Fruit fly (Drosophila melanogaster) whole organism, embryonic: ENCODE data around the gene Helz.

Source experiments
- BEAF-32 ChIP-seq: fragments of 200-800 bp; sonication (Bioruptor generic); optimal IDR thresholded peaks from 3 replicates; lab custom pipeline; 2017; ENCODE audit warnings: missing biosample characterization, missing genetic modification characterization, mild to moderate bottlenecking, moderate library complexity, missing genetic modification reagents
- Bteb2 ChIP-seq: fragments of 200-800 bp; sonication (Bioruptor generic); optimal IDR thresholded peaks from 2 replicates; lab custom pipeline; 2016; ENCODE audit warnings: missing biosample characterization, missing genetic modification characterization
- CG10654 ChIP-seq: fragments of 200-800 bp; sonication (Bioruptor generic); optimal IDR thresholded peaks from 2 replicates; lab custom pipeline; 2016; ENCODE audit warnings: missing biosample characterization, missing genetic modification characterization
- CG11085 ChIP-seq: fragments of 200-800 bp; sonication (Bioruptor generic); IDR thresholded peaks from 2 replicates; pipeline ENCODE4 v1.3.6; 2022; ENCODE audit warnings: missing biosample characterization, missing genetic modification characterization
- CG11247 ChIP-seq: fragments of 200-800 bp; sonication (Bioruptor generic); IDR thresholded peaks from 2 replicates; pipeline ENCODE4 v1.3.6; 2022; ENCODE audit warnings: missing biosample characterization, missing genetic modification characterization
- CG11696 ChIP-seq: fragments of 200-800 bp; sonication (Bioruptor generic); IDR thresholded peaks from 2 replicates; pipeline ENCODE4 v1.3.6; 2022; ENCODE audit warnings: missing biosample characterization, missing genetic modification characterization
- CG12236 ChIP-seq: fragments of 200-800 bp; sonication (Bioruptor generic); optimal IDR thresholded peaks from 2 replicates; lab custom pipeline; 2016; ENCODE audit warnings: missing biosample characterization, missing genetic modification characterization
- CG12299 ChIP-seq: fragments of 200-800 bp; sonication (Bioruptor generic); optimal IDR thresholded peaks from 2 replicates; lab custom pipeline; 2018; ENCODE audit warnings: missing biosample characterization, mild to moderate bottlenecking, missing genetic modification characterization
- CG13624 ChIP-seq: fragments of 200-800 bp; sonication (Bioruptor generic); optimal IDR thresholded peaks from 2 replicates; lab custom pipeline; 2016; ENCODE audit warnings: missing biosample characterization, missing genetic modification characterization
- CG1603 ChIP-seq: fragments of 200-800 bp; sonication (Bioruptor generic); optimal IDR thresholded peaks from 2 replicates; lab custom pipeline; 2019; ENCODE audit warnings: missing biosample characterization, mild to moderate bottlenecking, missing genetic modification characterization, moderate library complexity
- CG16813 ChIP-seq: fragments of 200-800 bp; sonication (Bioruptor generic); IDR thresholded peaks from 3 replicates; pipeline ENCODE4 v1.3.6; 2022; ENCODE audit warnings: missing biosample characterization, missing genetic modification characterization; ENCODE audit not compliant: partially characterized antibody
- CG16815 ChIP-seq: fragments of 200-800 bp; sonication (Bioruptor generic); optimal IDR thresholded peaks from 3 replicates; lab custom pipeline; 2017; ENCODE audit warnings: missing biosample characterization, mild to moderate bottlenecking, missing genetic modification characterization
- CG17912 ChIP-seq: fragments of 200-800 bp; sonication (Bioruptor generic); optimal IDR thresholded peaks from 2 replicates; lab custom pipeline; 2018; ENCODE audit warnings: missing biosample characterization, mild to moderate bottlenecking, missing genetic modification characterization
- CG2120 ChIP-seq: fragments of 200-800 bp; sonication (Bioruptor generic); optimal IDR thresholded peaks from 3 replicates; lab custom pipeline; 2016; ENCODE audit warnings: missing biosample characterization, missing genetic modification characterization
- CG2875 ChIP-seq: fragments of 200-800 bp; sonication (Bioruptor generic); optimal IDR thresholded peaks from 2 replicates; lab custom pipeline; 2017; ENCODE audit warnings: missing biosample characterization, mild to moderate bottlenecking, missing genetic modification characterization, missing genetic modification reagents
- CG4854 ChIP-seq: fragments of 200-800 bp; sonication (Bioruptor generic); optimal IDR thresholded peaks from 2 replicates; lab custom pipeline; 2016; ENCODE audit warnings: missing biosample characterization, missing genetic modification characterization, inconsistent platforms
- CG5180 ChIP-seq: fragments of 200-800 bp; sonication (Bioruptor generic); optimal IDR thresholded peaks from 3 replicates; lab custom pipeline; 2017; ENCODE audit warnings: missing biosample characterization, missing genetic modification characterization, mild to moderate bottlenecking, moderate library complexity, missing genetic modification reagents
- CG5245 ChIP-seq: fragments of 200-800 bp; sonication (Bioruptor generic); optimal IDR thresholded peaks from 3 replicates; lab custom pipeline; 2016; ENCODE audit warnings: missing biosample characterization, missing genetic modification characterization
- CG8388 ChIP-seq: fragments of 200-800 bp; sonication (Bioruptor generic); optimal IDR thresholded peaks from 2 replicates; lab custom pipeline; 2019; ENCODE audit warnings: missing biosample characterization, mild to moderate bottlenecking, missing genetic modification characterization, moderate library complexity
- CG9215 ChIP-seq: fragments of 200-800 bp; sonication (Bioruptor generic); IDR thresholded peaks from 2 replicates; pipeline ENCODE4 v1.3.6; 2022; ENCODE audit warnings: missing biosample characterization, missing genetic modification characterization
- CG9817 ChIP-seq: fragments of 200-800 bp; sonication (Bioruptor generic); optimal IDR thresholded peaks from 2 replicates; lab custom pipeline; 2018; ENCODE audit warnings: missing biosample characterization, mild to moderate bottlenecking, missing genetic modification characterization, moderate library complexity
- D ChIP-seq, 2 experiments: fragments of 200-800 bp in 1 of 2; fragments of >200 bp in 1 of 2; sonication (Bioruptor generic) in 1 of 2; optimal IDR thresholded peaks; 2 replicates in 1 of 2; 3 replicates in 1 of 2; lab custom pipeline; 2017; ENCODE audit warnings: mild to moderate bottlenecking in 1 of 2, missing biosample characterization in 1 of 2, missing genetic modification characterization in 1 of 2, missing genetic modification reagents in 1 of 2
- D19A ChIP-seq: fragments of 200-800 bp; optimal IDR thresholded peaks from 3 replicates; lab custom pipeline; 2019; ENCODE audit warnings: missing biosample characterization, mild to moderate bottlenecking, missing genetic modification characterization, moderate library complexity
- Dfd ChIP-seq, 2 experiments: fragments of >200 bp; optimal IDR thresholded peaks; 2 replicates each; lab custom pipeline; 2017; ENCODE audit warnings: missing biosample characterization in 2 of 2, missing genetic modification characterization in 2 of 2
- Dref ChIP-seq: fragments of 200-800 bp; sonication (Bioruptor generic); IDR thresholded peaks from 2 replicates; pipeline ENCODE4 v1.3.6; 2022; ENCODE audit warnings: missing biosample characterization, missing genetic modification characterization
- MESR4 ChIP-seq: fragments of 200-800 bp; sonication (Bioruptor generic); optimal IDR thresholded peaks from 2 replicates; lab custom pipeline; 2018; ENCODE audit warnings: missing biosample characterization, mild to moderate bottlenecking, missing genetic modification characterization, moderate library complexity
- Mad ChIP-seq: fragments of 200-800 bp; sonication (Bioruptor generic); optimal IDR thresholded peaks from 2 replicates; lab custom pipeline; 2016; ENCODE audit warnings: missing biosample characterization, missing genetic modification characterization
- Myb ChIP-seq: fragments of 200-800 bp; sonication (Bioruptor generic); optimal IDR thresholded peaks from 2 replicates; lab custom pipeline; 2016; ENCODE audit warnings: missing biosample characterization, missing genetic modification characterization
- Spps ChIP-seq: fragments of 200-800 bp; sonication (Bioruptor generic); optimal IDR thresholded peaks from 2 replicates; lab custom pipeline; 2018; ENCODE audit warnings: missing biosample characterization, mild to moderate bottlenecking, missing genetic modification characterization
- bab2 ChIP-seq: fragments of 200-800 bp; sonication (Bioruptor generic); optimal IDR thresholded peaks from 2 replicates; lab custom pipeline; 2016; ENCODE audit warnings: missing biosample characterization, missing genetic modification characterization
- dati ChIP-seq: fragments of 200-800 bp; sonication (Bioruptor generic); IDR thresholded peaks from 2 replicates; pipeline ENCODE4 v1.3.6; 2022; ENCODE audit warnings: missing biosample characterization, missing genetic modification characterization
- esg ChIP-seq: fragments of 200-800 bp; sonication (Bioruptor generic); conservative IDR thresholded peaks from 2 replicates; pipeline ENCODE4 v1.3.6; 2022; ENCODE audit warnings: missing biosample characterization, missing genetic modification characterization
- gce ChIP-seq: fragments of 200-800 bp; sonication (Bioruptor generic); IDR thresholded peaks from 3 replicates; pipeline ENCODE4 v1.3.6; 2022; ENCODE audit warnings: missing biosample characterization, missing genetic modification characterization
- gcm ChIP-seq: fragments of 200-800 bp; sonication (Bioruptor generic); optimal IDR thresholded peaks from 2 replicates; lab custom pipeline; 2019; ENCODE audit warnings: missing biosample characterization, mild to moderate bottlenecking, missing genetic modification characterization, moderate library complexity
- grn ChIP-seq: fragments of 200-800 bp; sonication (Bioruptor generic); optimal IDR thresholded peaks from 3 replicates; lab custom pipeline; 2017; ENCODE audit warnings: missing biosample characterization, missing genetic modification characterization
- ind ChIP-seq: fragments of 200-800 bp; sonication (Bioruptor generic); optimal IDR thresholded peaks from 3 replicates; lab custom pipeline; 2016; ENCODE audit warnings: missing biosample characterization, missing genetic modification characterization
- kni ChIP-seq: fragments of 200-800 bp; sonication (Bioruptor generic); optimal IDR thresholded peaks from 3 replicates; lab custom pipeline; 2017; ENCODE audit warnings: mild to moderate bottlenecking, missing biosample characterization, missing genetic modification reagents, missing genetic modification characterization
- luna ChIP-seq: fragments of 200-800 bp; sonication (Bioruptor generic); optimal IDR thresholded peaks from 2 replicates; lab custom pipeline; 2016; ENCODE audit warnings: missing biosample characterization, missing genetic modification characterization
- maf-S ChIP-seq: fragments of 200-800 bp; sonication (Bioruptor generic); optimal IDR thresholded peaks from 2 replicates; lab custom pipeline; 2016; ENCODE audit warnings: missing biosample characterization, missing genetic modification characterization
- oc ChIP-seq: fragments of 200-800 bp; sonication (Bioruptor generic); optimal IDR thresholded peaks from 2 replicates; lab custom pipeline; 2018; ENCODE audit warnings: missing biosample characterization, mild to moderate bottlenecking, missing genetic modification characterization, moderate library complexity
- onecut ChIP-seq: fragments of 200-800 bp; sonication (Bioruptor generic); IDR thresholded peaks from 2 replicates; pipeline ENCODE4 v1.3.6; 2022; ENCODE audit warnings: missing biosample characterization, missing genetic modification characterization
- pan ChIP-seq, 4 experiments: fragments of >200 bp in 3 of 4; fragments of 200-800 bp in 1 of 4; sonication (Bioruptor generic) in 1 of 4; optimal IDR thresholded peaks in 3 of 4; IDR thresholded peaks in 1 of 4; 2 replicates each; pipeline versions ENCODE4 v1.3.6 to Lab custom; 2017 to 2022; ENCODE audit warnings: missing biosample characterization in 2 of 4, missing genetic modification characterization in 2 of 4, mixed read lengths in 1 of 4
- sna ChIP-seq: fragments of 200-800 bp; sonication (Bioruptor generic); IDR thresholded peaks from 2 replicates; pipeline ENCODE4 v1.3.6; 2022; ENCODE audit warnings: missing biosample characterization, missing genetic modification characterization; ENCODE audit not compliant: partially characterized antibody
- sqz ChIP-seq: fragments of 200-800 bp; sonication (Bioruptor generic); optimal IDR thresholded peaks from 3 replicates; lab custom pipeline; 2018; ENCODE audit warnings: missing biosample characterization, mild to moderate bottlenecking, missing genetic modification characterization
- ssp ChIP-seq: fragments of 200-800 bp; sonication (Bioruptor generic); IDR thresholded peaks from 2 replicates; pipeline ENCODE4 v1.3.6; 2022; ENCODE audit warnings: missing biosample characterization, missing genetic modification characterization
- tgo ChIP-seq: fragments of 200-800 bp; sonication (Bioruptor generic); IDR thresholded peaks from 3 replicates; pipeline ENCODE4 v1.3.6; 2022; ENCODE audit warnings: missing biosample characterization, missing genetic modification characterization
- trem ChIP-seq: fragments of 200-800 bp; optimal IDR thresholded peaks from 3 replicates; lab custom pipeline; 2019; ENCODE audit warnings: missing biosample characterization, mild to moderate bottlenecking, missing genetic modification characterization, moderate library complexity
- wek ChIP-seq: fragments of 200-800 bp; sonication (Bioruptor generic); optimal IDR thresholded peaks from 3 replicates; lab custom pipeline; 2018; ENCODE audit warnings: missing biosample characterization, mild to moderate bottlenecking, missing genetic modification characterization, moderate library complexity

Gene Helz

dm6 chr3L:14756724-14757463, 32.8 kb upstream of the Helz start (continued):
- TF ChIP-seq CG13624 (GFP tag; lab: Kevin White, UChicago) (peak; percentile 93), CG11247 (GFP tag; lab: Robert Waterston, UW) (peak; percentile 92), CG8388 (GFP tag; lab: Kevin White, UChicago) (peak; percentile 75), wek (GFP tag; lab: Kevin White, UChicago) (peak; percentile 68), BEAF-32 (GFP tag; lab: Kevin White, UChicago) (peak; percentile 1), luna (GFP tag; lab: Kevin White, UChicago) (peak; percentile 85), CG16815 (GFP tag; lab: Kevin White, UChicago) (peak; percentile 83), CG16813 (GFP tag; lab: Robert Waterston, UW) (no peak; the same call in 2 of the 3 replicates), oc (tag; lab: Kevin White, UChicago) (peak; percentile 82), CG10654 (GFP tag; lab: Kevin White, UChicago) (peak; percentile 77), CG2120 (peak; percentile 97), Bteb2 (GFP tag; lab: Kevin White, UChicago) (peak; percentile 84), CG5245 (peak; percentile 77), Spps (tag; lab: Kevin White, UChicago) (no peak), kni (GFP tag; lab: Kevin White, UChicago) (peak; percentile 68), grn (no peak), maf-S (GFP tag; lab: Kevin White, UChicago) (peak; percentile 88), sqz (GFP tag; lab: Kevin White, UChicago) (peak; percentile 39), Mad (GFP tag; lab: Kevin White, UChicago) (peak; percentile 85), tgo (peak; percentile 89), onecut (GFP tag; lab: Robert Waterston, UW) (peak; percentile 85), CG9817 (peak; percentile 84), CG4854 (GFP tag; lab: Kevin White, UChicago) (peak; percentile 73), CG17912 (GFP tag; lab: Kevin White, UChicago) (peak; percentile 45), CG12236 (GFP tag; lab: Kevin White, UChicago) (peak; percentile 63), CG2875 (GFP tag; lab: Kevin White, UChicago) (peak; percentile 75), CG12299 (tag; lab: Kevin White, UChicago) (peak; percentile 71), bab2 (GFP tag; lab: Kevin White, UChicago) (peak; percentile 92), CG11696 (peak; percentile 74), trem (peak; percentile 26), CG9215 (GFP tag; lab: Robert Waterston, UW) (peak; percentile 87), MESR4 (peak; percentile 19), sna (GFP tag; lab: Robert Waterston, UW) (peak; percentile 12; the same call in 1 of the 2 replicates), Dref (GFP tag; lab: Robert Waterston, UW) (no peak), ssp (GFP tag; lab: Robert Waterston, UW) (peak; percentile 76), CG5180 (GFP tag; lab: Kevin White, UChicago) (peak; percentile 74), gce (GFP tag; lab: Robert Waterston, UW) (peak; percentile 85; the same call in 2 of the 3 replicates), D (optimal IDR thresholded peaks at IDR 0.05; lab: Kevin White, UChicago) (no peak), D (GFP tag; optimal IDR thresholded peaks at IDR 0.05; lab: Kevin White, UChicago) (peak; percentile 81), Dfd (GFP tag; optimal IDR thresholded peaks at IDR 0.05; lab: Kevin White, UChicago) (no peak), Myb (peak; percentile 85), CG1603 (tag; lab: Kevin White, UChicago) (peak; percentile 92), dati (GFP tag; lab: Robert Waterston, UW) (peak; percentile 41; the same call in 1 of the 2 replicates), CG11085 (GFP tag; lab: Robert Waterston, UW) (peak; percentile 87), D19A (tag; lab: Kevin White, UChicago) (peak; percentile 68), gcm (peak; percentile 51), ind (peak; percentile 94), esg (GFP tag; lab: Robert Waterston, UW) (peak; percentile 87), pan (optimal IDR thresholded peaks at IDR 0.05; lab: Kevin White, UChicago) (no peak), pan (GFP tag; optimal IDR thresholded peaks at IDR 0.05 in 1 of 2, IDR thresholded peaks at IDR 0.05 in 1 of 2) (peak in 1 of 2 experiments; percentile 93)
